Fruit fly (Drosophila melanogaster): ENCODE data around the gene trh.
A peak's percentile ranks its signal among the peaks of the same experiment; 100 is the strongest.

trh gene

dm6 chr3L:377222-378071, 15.0 kb downstream of the trh start (continued):
- TF ChIP-seq sisA (GFP tag; IDR thresholded peaks at IDR 0.05) (peak; percentile 50; the same call in 1 of the 2 replicates), CG30403 (GFP tag; optimal IDR thresholded peaks at IDR 0.05) (peak; percentile 90), Dad (GFP tag; optimal IDR thresholded peaks at IDR 0.05) (no peak), Ada2b (GFP tag; IDR thresholded peaks at IDR 0.05) (peak; percentile 81), CG2199 (GFP tag; IDR thresholded peaks at IDR 0.05) (no peak), Adf1 (GFP tag; IDR thresholded peaks at IDR 0.05) (peak; percentile 6; the same call in 1 of the 2 replicates), CG17829 (tag; optimal IDR thresholded peaks at IDR 0.05) (peak; percentile 93), Lim3 (GFP tag; IDR thresholded peaks at IDR 0.05) (no peak), en (GFP tag; optimal IDR thresholded peaks at IDR 0.05) (no peak), pan (optimal IDR thresholded peaks at IDR 0.05) (no peak), pan (GFP tag; optimal IDR thresholded peaks at IDR 0.05 in 1 of 2, IDR thresholded peaks at IDR 0.05 in 1 of 2) (peak in 1 of 2 experiments; percentile 85), lab (GFP tag; optimal IDR thresholded peaks at IDR 0.05) (peak; percentile 95), hb (GFP tag; IDR thresholded peaks at IDR 0.05; ENCODE audit: partially characterized antibody) (no peak), CG11723 (GFP tag; optimal IDR thresholded peaks at IDR 0.05) (peak; percentile 87), CG7839 (tag; optimal IDR thresholded peaks at IDR 0.05) (peak; percentile 94), Dfd (GFP tag; optimal IDR thresholded peaks at IDR 0.05) (no peak), CG10147 (GFP tag; optimal IDR thresholded peaks at IDR 0.05) (peak; percentile 95), Nf-YA (GFP tag; IDR thresholded peaks at IDR 0.05) (no peak), CG3995 (GFP tag; optimal IDR thresholded peaks at IDR 0.05) (peak; percentile 42), ttk (GFP tag; IDR thresholded peaks at IDR 0.05) (peak; percentile 60), CG6272 (GFP tag; IDR thresholded peaks at IDR 0.05) (0 out of 2 replicates have a peak, but pooled peaks have one; percentile 15), CG2875 (GFP tag; optimal IDR thresholded peaks at IDR 0.05) (peak; percentile 85), MTF-1 (GFP tag; optimal IDR thresholded peaks at IDR 0.05; ENCODE audit: borderline replicate concordance) (peak; percentile 66), CG32767 (GFP tag; IDR thresholded peaks at IDR 0.05) (peak; percentile 72), pros (GFP tag; optimal IDR thresholded peaks at IDR 0.05) (peak; percentile 43), lmd (GFP tag; IDR thresholded peaks at IDR 0.05) (peak; percentile 77), CG7372 (GFP tag; IDR thresholded peaks at IDR 0.05) (peak; percentile 70), gcm (GFP tag; optimal IDR thresholded peaks at IDR 0.05) (peak; percentile 92), CG8944 (GFP tag; optimal IDR thresholded peaks at IDR 0.05) (no peak), nmo (GFP tag; optimal IDR thresholded peaks at IDR 0.05) (peak; percentile 89), Fer3 (tag; optimal IDR thresholded peaks at IDR 0.05) (peak; percentile 87), CG4360 (GFP tag; IDR thresholded peaks at IDR 0.05) (peak; percentile 91), da (GFP tag; optimal IDR thresholded peaks at IDR 0.05) (no peak), CG8089 (GFP tag; optimal IDR thresholded peaks at IDR 0.05) (no peak), CG16779 (GFP tag; IDR thresholded peaks at IDR 0.05) (no peak), CG13287 (GFP tag; IDR thresholded peaks at IDR 0.05; ENCODE audit: partially characterized antibody) (no peak), Lpt (GFP tag; optimal IDR thresholded peaks at IDR 0.05) (no peak), ewg (GFP tag; optimal IDR thresholded peaks at IDR 0.05) (peak; percentile 27), Ets97D (GFP tag; optimal IDR thresholded peaks at IDR 0.05) (no peak), bigmax (GFP tag; optimal IDR thresholded peaks at IDR 0.05) (peak; percentile 19), Sry-β (GFP tag; optimal IDR thresholded peaks at IDR 0.05) (peak; percentile 35), sna (GFP tag; IDR thresholded peaks at IDR 0.05; ENCODE audit: partially characterized antibody) (no peak), ab (GFP tag; optimal IDR thresholded peaks at IDR 0.05) (no peak), CG17359 (tag; optimal IDR thresholded peaks at IDR 0.05) (peak; percentile 91), CG2889 (GFP tag; IDR thresholded peaks at IDR 0.05) (peak; percentile 74), aop (GFP tag; IDR thresholded peaks at IDR 0.05) (no peak), CG7556 (GFP tag; optimal IDR thresholded peaks at IDR 0.05) (peak; percentile 98), D19B (GFP tag; optimal IDR thresholded peaks at IDR 0.05) (peak; percentile 74), Awh (GFP tag; IDR thresholded peaks at IDR 0.05) (peak; percentile 67)
